Worm (Caenorhabditis elegans): ENCODE results near the gene msp-53.
A peak's percentile ranks its signal among the peaks of the same experiment; 100 is the strongest.

Gene msp-53

DNA sequence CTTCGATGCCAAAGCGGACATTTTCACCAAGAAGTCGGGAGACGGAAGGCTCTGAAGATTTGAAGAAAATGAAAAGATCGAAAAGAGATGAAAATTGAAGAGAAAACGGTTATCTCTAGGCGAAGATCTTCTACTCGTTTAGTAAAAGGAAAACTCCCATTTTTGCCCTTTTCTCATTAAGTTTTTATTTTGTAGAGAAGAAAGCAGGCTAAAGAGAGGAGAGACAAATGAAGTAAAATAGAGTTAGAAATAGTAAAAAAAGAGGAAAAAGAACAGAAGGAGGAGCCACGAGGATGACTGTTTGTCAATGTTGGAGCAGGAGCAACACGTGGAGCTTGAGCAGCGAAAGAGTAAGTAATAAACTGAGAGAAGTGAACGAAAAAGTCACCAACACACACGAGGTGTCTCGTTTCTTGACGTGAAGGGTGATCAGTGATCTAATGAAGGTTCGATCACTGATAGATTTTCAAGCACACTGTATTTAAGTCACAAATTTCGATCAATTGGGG, 24.0 kb upstream of the msp-53 start, which contains the start of gene ivd-1:
TSS of gene ivd-1 (minus strand) at position 51 of the 509 bp plus-strand sequence.
- TF ChIP-seq klf-2 (GFP tag; conservative IDR thresholded peaks at IDR 0.05) (no peak), T22C8.4 (GFP tag; IDR thresholded peaks at IDR 0.05) (no peak), ztf-23 (GFP tag; IDR thresholded peaks at IDR 0.05) (no peak), ztf-29 (GFP tag; IDR thresholded peaks at IDR 0.05) (no peak), med-1 (GFP tag; optimal IDR thresholded peaks at IDR 0.05; ENCODE audit: insufficient read depth) (no peak), tab-1 (GFP tag; IDR thresholded peaks at IDR 0.05) (no peak), flt-1 (GFP tag; IDR thresholded peaks at IDR 0.05) (no peak), ref-1 (GFP tag; conservative IDR thresholded peaks at IDR 0.05) (no peak), cog-1 (tag; optimal IDR thresholded peaks at IDR 0.05) (no peak)

DNA sequence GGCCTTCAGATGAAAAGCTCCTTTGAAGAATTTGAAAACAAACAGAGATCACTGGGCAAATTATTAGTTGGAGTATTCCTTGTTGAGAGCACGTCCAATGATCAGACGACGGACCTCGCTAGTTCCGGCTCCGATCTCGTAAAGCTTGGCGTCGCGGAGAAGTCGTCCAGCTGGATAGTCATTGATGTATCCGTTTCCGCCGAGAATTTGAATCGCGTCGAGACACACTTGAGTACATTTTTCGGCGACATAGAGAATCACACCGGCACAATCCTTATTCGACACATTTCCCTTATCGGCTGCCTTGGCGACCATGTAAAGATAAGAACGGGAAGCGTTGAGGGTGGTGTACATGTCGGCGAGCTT, 22.1 kb upstream of the msp-53 start:
- no peak for TF ChIP-seq ztf-23 (GFP tag; IDR thresholded peaks at IDR 0.05)
- 0 out of 2 replicates have a peak, but pooled peaks have one; percentile 4 for TF ChIP-seq flt-1 (GFP tag; IDR thresholded peaks at IDR 0.05)

DNA sequence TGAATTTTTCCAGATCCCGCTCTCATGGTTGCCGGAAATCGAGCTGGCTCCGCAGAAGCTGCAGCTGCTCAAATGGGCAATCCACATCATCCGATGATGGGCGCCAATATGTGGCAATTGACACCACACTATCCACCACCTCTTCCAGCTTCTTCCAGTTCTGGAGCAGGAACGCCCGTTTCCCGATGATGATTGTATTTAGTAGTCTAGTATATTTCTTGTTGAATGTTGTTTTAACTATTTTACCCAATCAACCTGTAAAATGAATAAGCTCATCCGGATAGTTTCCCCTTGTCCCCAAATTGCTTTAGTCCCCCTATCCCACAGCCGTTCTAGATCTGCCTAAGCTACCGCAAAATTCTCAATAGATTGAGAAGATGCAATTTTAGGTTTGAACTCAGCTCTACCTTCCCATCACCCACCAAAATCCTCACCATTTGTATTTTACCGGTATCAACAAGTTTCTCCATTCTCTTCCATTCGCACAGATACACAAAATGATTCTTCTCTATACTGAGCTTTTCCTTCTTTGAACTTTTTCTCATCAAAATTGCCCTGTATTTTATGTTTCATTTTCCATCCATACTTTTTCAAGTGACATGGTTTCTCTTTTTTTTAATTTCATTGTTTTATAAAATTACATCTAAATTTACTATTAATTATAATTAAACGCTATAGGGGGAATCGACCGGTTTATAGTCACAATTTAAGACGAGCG, 21.5 kb upstream of the msp-53 start:
- no peak for TF ChIP-seq ref-1 (GFP tag; conservative IDR thresholded peaks at IDR 0.05)
- no peak for TF ChIP-seq cog-1 (tag; optimal IDR thresholded peaks at IDR 0.05)
- TF ChIP-seq ztf-23 (GFP tag; IDR thresholded peaks at IDR 0.05): no peak
- TF ChIP-seq flt-1 (GFP tag; IDR thresholded peaks at IDR 0.05): no peak

DNA sequence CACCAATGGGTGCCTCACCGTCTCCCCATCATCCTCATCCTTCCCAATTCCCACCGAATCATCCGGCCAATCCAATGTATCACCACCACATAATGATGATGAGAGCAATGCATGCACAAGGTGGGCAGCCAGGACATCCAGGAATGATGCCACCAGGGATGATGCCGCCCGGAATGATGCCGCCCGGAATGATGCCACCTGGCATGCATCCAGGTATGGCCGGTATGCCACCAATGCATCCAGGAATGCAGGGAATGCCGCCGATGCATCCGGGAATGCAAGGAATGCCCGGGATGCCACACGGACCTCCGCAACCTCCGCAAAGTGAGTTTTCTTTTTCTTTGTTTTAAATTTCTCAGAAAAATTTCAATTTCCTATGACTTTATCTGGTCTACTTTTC, 20.9 kb upstream of the msp-53 start:
- no peak for TF ChIP-seq med-1 (GFP tag; optimal IDR thresholded peaks at IDR 0.05; ENCODE audit: insufficient read depth)
- no peak for TF ChIP-seq cog-1 (tag; optimal IDR thresholded peaks at IDR 0.05)
- peak; percentile 15; the same call in 1 of the 2 replicates for TF ChIP-seq flt-1 (GFP tag; IDR thresholded peaks at IDR 0.05)

DNA sequence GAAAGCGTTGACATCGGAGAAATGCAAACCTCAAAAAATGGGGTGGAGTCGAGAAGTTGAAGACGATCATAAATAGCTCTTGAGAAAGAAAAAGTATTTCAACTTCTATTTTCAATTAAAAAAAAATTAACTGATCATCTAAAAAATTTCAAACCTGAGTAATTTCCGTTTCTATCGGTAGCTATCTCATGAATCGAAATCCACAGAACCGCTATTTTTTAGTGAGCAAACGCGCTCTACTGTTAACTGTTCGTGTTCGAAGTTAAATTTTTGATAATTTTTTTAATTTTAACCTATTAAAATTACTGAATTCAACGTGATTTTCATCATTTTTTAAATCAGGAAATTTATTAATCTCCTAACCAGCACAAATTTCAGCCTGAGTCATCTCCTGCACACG, 19.0 kb upstream of the msp-53 start:
- TF ChIP-seq ztf-23 (GFP tag; IDR thresholded peaks at IDR 0.05): no peak
- TF ChIP-seq tab-1 (GFP tag; IDR thresholded peaks at IDR 0.05): no peak
- no peak for TF ChIP-seq ref-1 (GFP tag; conservative IDR thresholded peaks at IDR 0.05)
- TF ChIP-seq med-1 (GFP tag; optimal IDR thresholded peaks at IDR 0.05; ENCODE audit: insufficient read depth): no peak
- no peak for TF ChIP-seq flt-1 (GFP tag; IDR thresholded peaks at IDR 0.05)
- TF ChIP-seq cog-1 (tag; optimal IDR thresholded peaks at IDR 0.05): no peak
- no peak for TF ChIP-seq T22C8.4 (GFP tag; IDR thresholded peaks at IDR 0.05)
- TF ChIP-seq klf-2 (GFP tag; conservative IDR thresholded peaks at IDR 0.05): no peak
- TF ChIP-seq ztf-29 (GFP tag; IDR thresholded peaks at IDR 0.05): no peak

DNA sequence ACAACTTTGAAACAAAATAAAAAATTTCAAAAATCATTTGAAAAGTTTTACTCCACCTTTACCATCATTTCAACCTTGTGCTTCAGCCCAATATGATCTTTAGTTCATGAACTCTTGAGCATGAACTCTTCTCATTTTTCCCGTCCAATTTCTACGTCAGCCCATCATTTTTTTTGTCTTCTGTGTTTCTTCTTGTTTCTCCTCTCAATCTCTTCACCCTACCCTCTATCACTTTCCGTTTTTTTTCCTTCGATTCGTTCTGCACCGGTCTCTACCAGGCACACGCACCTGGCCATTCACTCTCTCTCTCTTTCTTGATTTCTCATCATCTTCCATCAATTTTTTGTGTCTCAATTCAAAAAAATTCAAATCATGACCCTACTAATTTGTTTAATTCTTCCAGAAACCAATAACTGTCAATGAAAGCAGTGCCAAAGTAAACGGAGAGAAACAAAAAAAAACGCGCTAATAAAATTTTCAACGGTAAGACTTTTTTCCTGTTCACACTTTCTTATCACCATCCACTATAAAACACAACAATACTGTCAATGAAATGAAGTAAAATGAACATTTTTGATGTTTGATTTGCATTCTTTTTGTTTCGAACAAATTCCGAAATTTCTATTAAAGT, 18.2 kb upstream of the msp-53 start, which contains the start of gene pygo-1:
TSS of gene pygo-1 (plus strand) at position 404 of the 631 bp plus-strand sequence.
- TF ChIP-seq T22C8.4 (GFP tag; IDR thresholded peaks at IDR 0.05) (no peak), ztf-23 (GFP tag; IDR thresholded peaks at IDR 0.05) (no peak), klf-2 (GFP tag; conservative IDR thresholded peaks at IDR 0.05) (no peak), ref-1 (GFP tag; conservative IDR thresholded peaks at IDR 0.05) (no peak), flt-1 (GFP tag; IDR thresholded peaks at IDR 0.05) (no peak), cog-1 (tag; optimal IDR thresholded peaks at IDR 0.05) (no peak)

DNA sequence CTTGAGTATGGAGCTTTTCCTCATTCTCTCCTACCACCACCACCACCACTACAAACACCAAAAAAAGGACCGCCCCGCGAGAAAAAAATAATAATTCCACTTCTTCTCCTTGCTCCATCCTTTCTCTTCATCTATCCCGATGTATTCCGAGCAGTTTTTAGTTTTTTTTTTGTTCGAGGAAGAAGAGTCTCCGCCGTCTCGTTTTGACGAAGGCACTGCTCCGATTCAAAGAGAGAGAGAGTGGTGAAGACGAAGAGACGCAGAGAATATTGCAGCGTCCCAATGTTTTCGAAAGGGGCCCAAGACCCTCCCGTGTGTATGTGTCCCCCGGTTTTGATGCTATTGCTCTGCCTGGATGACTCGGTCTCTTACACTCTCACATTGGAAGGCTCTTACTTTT, 16.3 kb upstream of the msp-53 start:
- TF ChIP-seq klf-2 (GFP tag; conservative IDR thresholded peaks at IDR 0.05) (no peak), ref-1 (GFP tag; conservative IDR thresholded peaks at IDR 0.05) (no peak), med-1 (GFP tag; optimal IDR thresholded peaks at IDR 0.05; ENCODE audit: insufficient read depth) (no peak), cog-1 (tag; optimal IDR thresholded peaks at IDR 0.05) (no peak), ztf-23 (GFP tag; IDR thresholded peaks at IDR 0.05) (no peak)

DNA sequence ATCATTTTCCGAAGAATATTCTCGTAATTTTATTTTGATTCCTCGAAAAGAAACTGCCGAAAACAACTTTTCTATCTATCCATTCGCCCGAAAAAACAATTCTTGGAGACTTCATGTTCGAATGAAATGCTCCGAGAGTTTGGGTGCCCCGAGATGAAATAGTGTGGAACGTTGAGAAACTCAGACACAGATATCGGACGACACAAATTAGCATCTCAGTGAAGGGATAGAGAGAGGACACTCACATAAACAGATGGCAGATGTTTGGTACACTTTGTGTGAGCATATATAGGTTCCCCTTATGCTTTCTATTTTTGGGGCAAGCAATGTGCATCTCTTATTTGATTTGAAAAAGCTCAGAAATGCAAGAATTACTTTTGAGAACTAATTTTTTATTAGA, 14.0 kb upstream of the msp-53 start:
- TF ChIP-seq ztf-23 (GFP tag; IDR thresholded peaks at IDR 0.05) (no peak), cog-1 (tag; optimal IDR thresholded peaks at IDR 0.05) (peak; percentile 2)

DNA sequence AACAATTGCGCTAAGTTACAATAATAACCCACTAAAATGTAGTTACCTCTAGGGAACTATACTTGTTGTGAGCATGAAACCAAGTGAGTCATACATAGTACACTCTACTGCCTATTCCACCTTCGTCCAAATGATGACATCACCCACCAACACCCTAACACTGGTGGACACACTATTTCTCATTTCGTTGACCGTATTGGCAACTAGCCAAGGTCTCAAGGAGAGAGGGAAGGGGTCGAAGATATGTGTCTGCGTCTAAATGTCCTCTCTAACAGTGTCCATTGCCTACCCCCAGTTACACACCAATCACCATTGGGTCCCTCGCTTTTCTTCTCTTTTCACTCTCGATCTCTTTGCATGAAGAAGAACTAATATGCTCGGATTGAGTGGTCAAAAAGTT, 13.1 kb upstream of the msp-53 start:
- TF ChIP-seq tab-1 (GFP tag; IDR thresholded peaks at IDR 0.05): 0 out of 2 replicates have a peak, but pooled peaks have one; percentile 22
- no peak for TF ChIP-seq med-1 (GFP tag; optimal IDR thresholded peaks at IDR 0.05; ENCODE audit: insufficient read depth)

DNA sequence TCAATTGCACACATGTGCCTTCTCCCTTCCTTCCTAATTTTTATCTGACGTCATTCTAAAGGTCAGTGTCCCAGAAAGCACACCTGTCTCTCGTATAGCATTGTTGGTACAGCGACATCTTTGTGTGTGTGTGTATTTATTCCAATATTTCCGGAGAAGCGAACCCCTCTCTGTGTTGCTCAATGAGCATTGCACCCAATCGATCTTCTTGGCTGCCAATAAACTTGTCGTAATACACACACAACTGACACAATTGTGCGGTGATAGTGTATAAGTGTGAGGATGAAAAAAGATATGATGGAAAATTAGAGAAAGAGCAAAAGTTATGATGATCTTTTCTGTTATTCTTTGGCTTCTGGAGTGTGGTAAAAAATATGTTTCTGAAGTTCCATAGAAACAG, 11.7 kb upstream of the msp-53 start:
- TF ChIP-seq tab-1 (GFP tag; IDR thresholded peaks at IDR 0.05) (no peak), T22C8.4 (GFP tag; IDR thresholded peaks at IDR 0.05) (no peak), cog-1 (tag; optimal IDR thresholded peaks at IDR 0.05) (no peak)

DNA sequence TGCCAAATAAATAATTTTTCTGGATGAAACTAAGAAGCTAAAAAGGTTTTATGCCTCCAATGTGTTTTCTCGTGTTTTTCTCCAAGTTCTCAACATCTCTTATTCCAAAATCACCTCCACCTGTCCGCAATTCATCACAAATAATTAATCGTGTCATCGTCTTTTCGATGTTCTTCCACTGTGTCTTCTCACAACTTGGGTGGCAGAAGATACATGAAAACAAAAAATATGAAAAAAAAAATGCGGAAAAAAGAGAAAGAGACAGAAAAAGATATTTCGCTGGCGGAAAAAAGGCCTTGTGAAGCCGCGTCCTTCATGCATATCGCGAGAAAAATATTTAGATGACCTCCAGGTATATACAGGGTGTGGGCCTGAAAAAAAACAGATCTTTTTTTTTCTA, 9.0 kb upstream of the msp-53 start:
- TF ChIP-seq ref-1 (GFP tag; conservative IDR thresholded peaks at IDR 0.05): no peak

Measured in whole organism, midembryonic.